Worm (Caenorhabditis elegans): ENCODE measurements around the gene twk-35.

Gene twk-35

ce11 chrV:20830409-20830808, 32.4 kb upstream of the twk-35 start:
- TF ChIP-seq dve-1 (tag; optimal IDR thresholded peaks at IDR 0.05; ENCODE audit: insufficient read depth): no peak
- no peak for TF ChIP-seq pqm-1 (tag; optimal IDR thresholded peaks at IDR 0.05)
- peak; percentile 56; the same call in 1 of the 2 replicates for TF ChIP-seq dmd-6 (GFP tag; IDR thresholded peaks at IDR 0.05)

- peak; percentile 85 for TF ChIP-seq mxl-3 (GFP tag; optimal IDR thresholded peaks at IDR 0.05)
- no peak for TF ChIP-seq D1046.2 (GFP tag; IDR thresholded peaks at IDR 0.05)
- TF ChIP-seq hlh-11 (tag; optimal IDR thresholded peaks at IDR 0.05): peak; percentile 68
- peak; percentile 49 for TF ChIP-seq dve-1 (tag; optimal IDR thresholded peaks at IDR 0.05; ENCODE audit: insufficient read depth)
- peak; percentile 79 for TF ChIP-seq nhr-28 (tag; optimal IDR thresholded peaks at IDR 0.05)
- TF ChIP-seq mdt-29 (GFP tag; IDR thresholded peaks at IDR 0.05): no peak
- TF ChIP-seq pqm-1 (tag; optimal IDR thresholded peaks at IDR 0.05): peak; percentile 52
- TF ChIP-seq hlh-30 (tag; optimal IDR thresholded peaks at IDR 0.05; ENCODE audit: insufficient read depth): peak; percentile 68
- peak; percentile 64 for TF ChIP-seq mes-2 (tag; optimal IDR thresholded peaks at IDR 0.05; ENCODE audit: poor library complexity, severe bottlenecking)
- peak; percentile 27 for TF ChIP-seq mep-1 (tag; optimal IDR thresholded peaks at IDR 0.05)
- peak; percentile 41 for TF ChIP-seq nhr-6 (tag; optimal IDR thresholded peaks at IDR 0.05)
- TF ChIP-seq T26A8.4 (GFP tag; IDR thresholded peaks at IDR 0.05): 0 out of 2 replicates have a peak, but pooled peaks have one; percentile 29
- TF ChIP-seq mdl-1 (tag; optimal IDR thresholded peaks at IDR 0.05): peak in 1 of 2 experiments; percentile 58
- peak; percentile 39 for TF ChIP-seq nhr-48 (tag; optimal IDR thresholded peaks at IDR 0.05)
- TF ChIP-seq F44E2.7 (GFP tag; IDR thresholded peaks at IDR 0.05): no peak
- peak in 1 of 2 experiments; percentile 25 for TF ChIP-seq lsy-2 (tag; optimal IDR thresholded peaks at IDR 0.05)
- peak; percentile 84 for TF ChIP-seq dmd-6 (GFP tag; IDR thresholded peaks at IDR 0.05)
- TF ChIP-seq nhr-42 (GFP tag; IDR thresholded peaks at IDR 0.05): no peak
- TF ChIP-seq daf-16 (GFP tag; optimal IDR thresholded peaks at IDR 0.05): no peak
- TF ChIP-seq daf-16 (tag; optimal IDR thresholded peaks at IDR 0.05): peak; percentile 79
Measured at ce11 chrV:20831867-20832266, 30.9 kb upstream of the twk-35 start.

- TF ChIP-seq vab-7 (GFP tag; IDR thresholded peaks at IDR 0.05) (0 out of 2 replicates have a peak, but pooled peaks have one; percentile 9), Y48G9A.11 (GFP tag; IDR thresholded peaks at IDR 0.05) (no peak), hif-1 (tag; optimal IDR thresholded peaks at IDR 0.05) (peak in 1 of 2 experiments; percentile 64), lsy-2 (tag; optimal IDR thresholded peaks at IDR 0.05) (peak in 1 of 2 experiments; percentile 39), mes-2 (tag; optimal IDR thresholded peaks at IDR 0.05; ENCODE audit: poor library complexity, severe bottlenecking) (peak; percentile 67), saeg-2 (GFP tag; IDR thresholded peaks at IDR 0.05) (no peak), aha-1 (tag) (peak; percentile 64), lin-38 (GFP tag; IDR thresholded peaks at IDR 0.05) (peak; percentile 72), mep-1 (tag; optimal IDR thresholded peaks at IDR 0.05) (peak; percentile 19), lir-3 (tag; optimal IDR thresholded peaks at IDR 0.05) (no peak)
Measured at ce11 chrV:20832554-20832963, 30.2 kb upstream of the twk-35 start.

- TF ChIP-seq aha-1 (tag): peak; percentile 43
- no peak for TF ChIP-seq ceh-44 (GFP tag; IDR thresholded peaks at IDR 0.05)
- no peak for TF ChIP-seq ctbp-1 (GFP tag; IDR thresholded peaks at IDR 0.05)
- TF ChIP-seq lin-38 (GFP tag; IDR thresholded peaks at IDR 0.05): peak; percentile 63
- TF ChIP-seq lsy-2 (tag; optimal IDR thresholded peaks at IDR 0.05): peak in 1 of 2 experiments; percentile 23
- no peak for TF ChIP-seq mxl-2 (GFP tag; conservative IDR thresholded peaks at IDR 0.05)
- peak; percentile 3 for TF ChIP-seq nhr-6 (tag; optimal IDR thresholded peaks at IDR 0.05)
- TF ChIP-seq ama-1 (optimal IDR thresholded peaks at IDR 0.05): no peak
- TF ChIP-seq skn-1 (tag; optimal IDR thresholded peaks at IDR 0.05): no peak
- no peak for TF ChIP-seq rbr-2 (tag; optimal IDR thresholded peaks at IDR 0.05)
- TF ChIP-seq mes-2 (tag; optimal IDR thresholded peaks at IDR 0.05; ENCODE audit: poor library complexity, severe bottlenecking): peak; percentile 55
- no peak for TF ChIP-seq daf-16 (GFP tag; optimal IDR thresholded peaks at IDR 0.05)
- peak; percentile 0 for TF ChIP-seq daf-16 (tag; optimal IDR thresholded peaks at IDR 0.05)
- peak; percentile 23 for TF ChIP-seq hlh-30 (tag; optimal IDR thresholded peaks at IDR 0.05; ENCODE audit: insufficient read depth)
- TF ChIP-seq mep-1 (tag; optimal IDR thresholded peaks at IDR 0.05): peak; percentile 11
- TF ChIP-seq ztf-11 (tag; optimal IDR thresholded peaks at IDR 0.05): no peak
- TF ChIP-seq madf-5 (GFP tag; IDR thresholded peaks at IDR 0.05): no peak
Measured at ce11 chrV:20837765-20838164, 25.0 kb upstream of the twk-35 start, which contains the start of gene mrps-12. Gene mrps-12, plus strand, starts transcription at chrV:20838080.

All from whole organism, L4 larva.